Fruit fly (Drosophila melanogaster) whole organism, larva: ENCODE data around the gene Ptp61F.

Source experiments
- noc ChIP-seq: fragments of 200-800 bp; sonication (Bioruptor generic); optimal IDR thresholded peaks from 3 replicates; lab custom pipeline; 2019; ENCODE audit warnings: missing biosample characterization, mild to moderate bottlenecking, missing genetic modification characterization, moderate library complexity

Gene Ptp61F

DNA sequence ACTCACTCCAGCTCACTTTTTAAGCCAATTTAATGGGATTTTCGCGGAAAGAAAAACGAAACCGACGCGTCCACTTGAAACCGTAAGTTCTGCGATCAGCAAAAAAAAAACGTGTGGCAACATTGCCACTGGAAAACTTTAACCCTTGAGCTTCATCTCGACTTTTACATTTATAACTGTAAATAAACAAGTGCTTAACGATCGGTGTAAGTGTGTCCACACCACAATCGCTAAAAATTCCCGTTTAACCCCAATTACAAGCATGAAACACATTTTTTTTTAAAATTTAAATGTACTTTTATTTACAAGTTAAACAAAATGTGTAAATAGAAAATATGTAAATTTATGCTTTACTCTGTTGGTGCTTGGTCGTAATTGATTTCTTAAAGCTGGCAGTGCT lies at the start of gene Ptp61F:
Gene Ptp61F (minus strand): TSS at position 101 of the 400 bp plus-strand sequence.
- no peak for TF ChIP-seq noc (tag; lab: Kevin White, UChicago)

DNA sequence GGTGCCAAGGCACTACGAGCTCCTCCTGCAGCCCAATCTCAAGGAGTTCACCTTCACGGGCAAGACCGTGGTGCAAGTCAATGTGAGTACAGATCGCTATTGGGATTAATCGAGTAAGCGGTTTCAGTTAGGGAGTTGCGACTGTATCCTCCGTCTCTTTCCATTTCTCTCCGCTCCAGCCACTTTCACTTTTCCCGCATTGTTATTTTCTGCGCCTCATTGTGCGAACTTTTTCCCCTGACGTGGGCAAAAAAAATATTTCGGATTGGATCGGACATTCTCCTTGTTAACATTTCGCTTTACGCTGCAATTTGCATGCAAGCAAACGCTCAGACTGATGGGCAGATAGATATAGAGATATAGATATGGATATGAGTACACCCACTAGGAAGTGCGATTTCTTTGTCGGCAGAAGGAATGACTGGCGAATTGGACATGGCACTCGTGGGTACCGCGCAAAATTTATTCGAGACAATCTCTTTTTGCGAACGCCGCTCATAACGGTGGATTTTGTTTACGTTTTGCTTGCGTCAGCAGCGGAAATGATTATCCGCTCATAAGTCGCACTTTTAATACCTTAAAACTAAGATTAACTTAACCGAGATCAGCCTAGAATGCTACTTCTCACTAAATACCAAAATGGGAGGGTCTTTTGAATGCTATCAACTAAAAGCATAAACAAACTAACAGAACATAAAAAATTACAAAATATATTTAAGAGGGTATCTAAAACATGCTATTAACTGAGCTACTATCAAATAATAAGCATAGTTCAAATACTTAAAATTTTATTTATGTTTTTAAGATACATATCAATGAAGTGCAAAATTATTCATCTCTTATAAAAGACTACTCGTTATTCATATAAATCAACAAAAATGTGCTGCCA lies 43.9 kb upstream of the Ptp61F start:
- peak; percentile 72 for TF ChIP-seq noc (tag; lab: Kevin White, UChicago)

DNA sequence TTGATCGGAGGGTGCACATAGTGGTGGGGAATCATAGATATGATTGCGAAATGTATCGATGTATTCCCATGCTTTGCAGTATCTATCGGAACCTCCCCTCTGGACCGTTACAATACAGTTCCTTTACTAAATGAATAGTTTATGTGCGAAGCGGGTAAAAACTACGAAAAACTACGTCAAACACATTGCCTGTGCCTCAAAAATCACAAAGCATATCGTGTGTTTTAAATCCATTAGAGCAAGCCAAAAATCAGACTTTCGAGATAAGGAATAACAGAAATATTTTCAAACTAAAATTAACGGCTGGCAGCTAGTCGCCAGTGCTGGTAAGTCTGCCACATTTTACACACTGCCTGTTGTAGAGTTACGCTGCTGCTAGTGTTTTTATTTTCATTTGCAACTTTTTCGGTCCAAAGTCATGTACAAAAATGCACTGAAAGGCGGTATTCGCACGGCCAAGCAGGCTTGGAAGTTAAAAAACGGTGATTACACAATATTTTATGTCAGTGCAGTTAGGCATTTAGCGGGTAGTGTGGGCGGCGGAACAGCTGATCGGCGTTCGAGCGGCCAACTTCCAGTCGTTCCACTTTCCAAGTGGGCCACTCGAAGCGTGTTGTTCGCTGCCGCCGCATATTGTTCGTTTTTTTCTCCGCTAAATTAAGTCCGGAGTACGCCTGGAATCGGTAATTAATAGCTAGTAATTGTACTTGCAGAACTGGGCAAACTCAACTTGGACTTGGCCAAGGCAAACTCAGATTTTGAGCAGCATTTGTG lies 42.4 kb upstream of the Ptp61F start:
- no peak for TF ChIP-seq noc (tag; lab: Kevin White, UChicago)

DNA sequence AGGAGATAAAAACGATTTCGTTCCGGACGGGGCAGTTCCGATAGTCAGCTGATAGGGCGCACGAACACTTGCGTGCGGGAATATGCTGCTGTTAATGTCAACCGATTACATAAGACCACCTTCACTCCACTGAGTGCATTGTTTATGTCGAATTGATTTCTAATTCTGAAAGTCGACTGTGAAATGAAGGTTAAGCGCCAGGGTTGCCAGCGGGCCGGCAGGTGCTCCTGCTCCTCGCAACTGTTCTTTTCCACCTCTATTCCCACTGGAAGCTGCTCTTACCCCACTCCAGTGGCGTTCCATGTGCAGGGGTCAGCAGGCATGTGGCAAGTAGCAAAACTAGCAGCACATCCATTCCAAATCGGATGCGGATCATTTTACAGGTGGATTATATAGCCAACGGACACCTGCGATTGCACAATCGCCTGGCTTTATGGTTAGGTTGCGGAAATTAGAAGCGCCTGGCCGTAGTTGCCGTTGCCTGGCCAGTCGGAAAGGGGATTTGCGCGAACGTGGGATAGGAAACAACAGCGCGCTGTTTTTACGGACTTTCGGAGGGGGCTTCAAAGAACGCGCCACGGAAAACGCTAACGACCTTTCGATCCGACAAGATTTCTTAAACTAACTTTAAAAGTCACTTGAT lies 41.7 kb upstream of the Ptp61F start, which contains the start of gene cue:
Gene cue (minus strand): TSS at position 641 of the 643 bp plus-strand sequence.
- TF ChIP-seq noc (tag; lab: Kevin White, UChicago): no peak

DNA sequence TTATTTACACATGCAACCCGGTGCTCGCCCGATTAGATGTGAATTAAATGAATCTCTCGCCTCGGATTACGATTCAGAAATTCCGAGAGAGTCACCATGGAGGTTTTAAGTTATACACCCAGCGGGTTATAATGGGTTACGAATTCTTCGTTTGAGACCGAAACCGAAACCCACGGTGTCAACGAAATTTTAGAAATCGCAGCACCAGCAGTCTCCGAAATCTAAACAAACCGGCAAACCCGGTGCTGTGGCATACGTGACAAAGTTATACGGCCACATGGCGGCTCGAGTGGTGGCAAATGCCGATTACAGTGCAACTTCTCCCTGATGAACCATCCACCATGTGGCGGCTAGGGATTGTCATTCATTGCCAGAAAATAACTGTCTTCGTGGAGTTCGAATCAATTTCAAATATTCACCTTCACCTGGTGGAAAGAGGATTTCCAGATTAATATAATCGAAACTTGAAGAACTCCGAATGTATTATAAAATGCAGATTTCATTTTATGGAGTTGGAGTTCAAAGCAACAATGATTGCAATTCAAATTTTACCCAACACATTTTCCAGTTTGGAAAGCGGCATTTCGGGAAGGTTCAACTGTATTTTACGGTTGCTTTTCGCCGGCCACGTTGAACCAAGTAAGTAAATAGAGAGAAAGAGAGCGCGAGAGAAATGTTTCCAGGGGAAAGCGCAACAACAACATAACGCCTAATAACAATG lies 40.9 kb upstream of the Ptp61F start:
- TF ChIP-seq noc (tag; lab: Kevin White, UChicago): peak; percentile 81

DNA sequence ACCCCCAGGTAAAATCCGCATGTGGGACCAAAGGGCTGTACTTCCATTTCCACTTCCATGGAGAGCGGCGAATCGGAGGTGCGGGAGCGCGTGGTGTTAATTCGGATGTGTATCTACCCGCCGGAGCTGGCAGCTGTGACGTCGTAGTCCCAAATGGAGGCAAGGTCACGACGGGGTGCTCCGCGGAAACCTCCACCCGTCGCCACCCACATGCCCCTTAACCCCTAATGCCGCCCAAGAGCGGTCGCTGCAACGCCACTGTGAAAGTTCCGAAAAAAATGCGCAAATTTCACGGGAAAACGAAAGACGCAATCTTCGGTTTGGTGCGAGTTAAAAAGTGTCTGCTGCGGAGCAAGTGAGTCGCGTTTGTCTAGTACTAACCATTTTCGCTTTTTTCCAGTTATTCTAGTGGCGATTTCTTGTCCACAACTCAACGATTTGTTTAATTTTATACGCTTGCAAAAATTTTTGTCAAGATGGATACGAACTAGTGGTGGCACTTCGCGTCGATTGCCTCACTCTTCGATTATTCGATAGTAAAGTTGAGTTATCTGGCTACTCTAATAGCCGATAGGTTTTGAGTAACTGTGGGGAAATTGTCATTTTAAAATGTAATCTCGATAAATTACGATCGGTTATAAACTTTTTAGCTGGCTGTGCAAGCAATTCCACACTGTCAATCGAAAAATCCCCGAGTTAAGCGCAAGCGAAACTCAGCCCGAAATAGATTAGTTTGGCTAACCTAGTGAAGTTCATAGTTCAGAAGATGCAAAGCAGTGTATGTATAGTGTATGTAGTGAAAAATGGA lies 27.2 kb upstream of the Ptp61F start, which contains the start of the genes hfp and Psa:
Gene hfp (minus strand): TSS at position 505 of the 808 bp plus-strand sequence.
Gene Psa (plus strand): TSS at position 758 of the 808 bp plus-strand sequence.
- peak; percentile 6 for TF ChIP-seq noc (tag; lab: Kevin White, UChicago)

DNA sequence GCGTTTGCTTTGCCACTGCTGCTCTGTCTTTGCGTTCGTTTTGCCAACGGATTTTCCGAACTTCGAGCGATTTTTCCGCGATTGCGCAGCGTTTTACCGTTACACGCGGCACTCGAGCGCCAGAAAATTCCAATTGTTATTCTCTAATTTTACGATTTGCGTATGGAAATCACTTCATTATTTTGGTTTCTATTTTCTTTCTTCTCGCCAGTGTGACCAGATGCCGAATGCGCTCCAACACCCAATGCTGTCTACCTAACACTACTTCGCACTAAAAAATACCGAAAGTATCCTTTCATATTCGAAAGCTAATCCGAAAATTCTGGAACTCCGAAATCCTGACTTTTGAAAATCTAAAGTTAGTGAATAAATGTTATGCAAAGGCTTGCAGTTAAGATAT lies 21.4 kb upstream of the Ptp61F start, which contains the start of gene CG12084:
Gene CG12084 (minus strand): TSS at position 236 of the 400 bp plus-strand sequence.
- TF ChIP-seq noc (tag; lab: Kevin White, UChicago): no peak

DNA sequence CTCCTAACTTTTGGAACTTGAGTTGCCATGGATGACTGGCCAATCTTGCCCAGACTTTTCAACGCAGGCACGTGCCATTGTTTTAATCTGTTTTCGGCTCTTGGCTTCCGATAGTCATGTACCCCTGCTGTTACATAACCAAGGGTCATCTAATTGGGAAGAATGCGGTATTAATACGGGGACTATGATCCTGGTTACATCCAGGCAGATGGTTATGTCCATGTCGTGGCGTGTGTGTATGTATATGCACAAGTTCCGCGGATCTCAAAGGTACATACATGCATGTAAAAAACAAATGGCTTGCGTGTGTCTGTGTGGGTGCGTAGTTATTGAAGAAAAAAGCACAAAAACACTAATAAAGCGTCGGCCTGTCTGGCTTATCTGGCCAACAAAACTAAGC lies 20.7 kb upstream of the Ptp61F start:
- TF ChIP-seq noc (tag; lab: Kevin White, UChicago): no peak

DNA sequence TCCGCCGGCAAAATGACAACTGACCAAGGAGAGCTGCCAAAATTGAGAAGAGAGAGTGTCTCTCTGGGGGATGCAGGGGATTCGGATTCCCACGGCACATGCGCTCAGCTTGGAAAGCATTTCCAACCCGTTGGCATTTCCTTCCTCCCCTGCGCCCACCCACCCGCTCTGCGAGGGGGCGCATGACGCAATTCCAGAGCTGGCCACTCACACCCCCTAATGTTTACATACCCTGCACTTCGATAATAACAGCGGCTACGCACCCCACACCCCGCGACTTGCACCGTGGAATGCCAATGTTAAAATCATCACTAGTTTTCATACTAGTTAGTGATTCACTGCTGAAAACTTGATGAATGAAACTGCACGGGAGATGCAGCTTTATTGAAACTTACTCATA lies 14.5 kb upstream of the Ptp61F start, which contains the start of gene stet:
Gene stet (minus strand): TSS at position 25 of the 400 bp plus-strand sequence.
- no peak for TF ChIP-seq noc (tag; lab: Kevin White, UChicago)

DNA sequence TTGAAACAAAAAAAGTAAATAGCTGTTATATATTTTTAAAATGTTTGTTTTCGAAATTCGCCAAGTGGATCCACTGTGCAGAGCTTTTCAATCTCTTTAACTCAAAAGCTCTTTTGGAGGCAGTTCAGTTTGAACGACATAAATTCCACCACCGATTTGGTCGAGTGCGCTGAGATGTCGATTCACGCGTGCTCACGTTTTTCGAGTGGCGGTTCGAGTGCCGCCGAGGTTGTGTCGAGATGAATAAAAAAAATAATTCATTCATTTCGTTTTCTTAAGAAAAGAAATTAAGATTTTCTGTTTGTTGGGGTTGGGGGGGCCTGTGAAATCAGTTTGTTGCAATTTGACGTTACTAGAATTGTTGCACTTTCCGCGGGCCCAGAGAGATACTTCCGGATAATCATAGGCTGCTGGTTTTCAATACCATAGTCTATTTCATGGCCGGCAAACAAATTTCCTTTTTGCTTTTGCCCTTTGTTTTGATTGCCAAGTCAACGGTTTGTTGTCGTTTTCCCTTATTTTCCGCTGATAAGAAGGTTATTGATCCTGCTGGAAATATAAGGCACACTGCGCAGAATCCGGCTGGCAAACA lies 13.6 kb upstream of the Ptp61F start:
- TF ChIP-seq noc (tag; lab: Kevin White, UChicago): no peak

DNA sequence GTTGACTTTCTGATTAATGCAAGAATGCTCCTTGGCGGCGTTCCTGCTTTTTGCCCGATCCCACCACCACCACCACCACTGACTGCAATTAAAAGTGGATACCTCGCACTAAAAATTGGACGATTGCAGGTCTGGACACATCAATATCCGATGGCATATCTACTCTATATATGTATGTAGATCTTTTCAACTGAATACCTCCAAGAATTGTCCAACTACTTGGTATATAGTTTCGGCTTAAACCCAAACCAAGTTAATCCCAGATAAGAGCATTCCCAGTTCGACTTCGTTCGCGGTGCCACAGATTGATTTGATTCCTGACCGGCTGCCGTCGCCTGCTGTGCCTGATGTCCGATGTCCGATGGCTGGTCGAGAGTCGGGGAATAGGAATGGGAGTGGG lies 9.7 kb upstream of the Ptp61F start:
- no peak for TF ChIP-seq noc (tag; lab: Kevin White, UChicago)

DNA sequence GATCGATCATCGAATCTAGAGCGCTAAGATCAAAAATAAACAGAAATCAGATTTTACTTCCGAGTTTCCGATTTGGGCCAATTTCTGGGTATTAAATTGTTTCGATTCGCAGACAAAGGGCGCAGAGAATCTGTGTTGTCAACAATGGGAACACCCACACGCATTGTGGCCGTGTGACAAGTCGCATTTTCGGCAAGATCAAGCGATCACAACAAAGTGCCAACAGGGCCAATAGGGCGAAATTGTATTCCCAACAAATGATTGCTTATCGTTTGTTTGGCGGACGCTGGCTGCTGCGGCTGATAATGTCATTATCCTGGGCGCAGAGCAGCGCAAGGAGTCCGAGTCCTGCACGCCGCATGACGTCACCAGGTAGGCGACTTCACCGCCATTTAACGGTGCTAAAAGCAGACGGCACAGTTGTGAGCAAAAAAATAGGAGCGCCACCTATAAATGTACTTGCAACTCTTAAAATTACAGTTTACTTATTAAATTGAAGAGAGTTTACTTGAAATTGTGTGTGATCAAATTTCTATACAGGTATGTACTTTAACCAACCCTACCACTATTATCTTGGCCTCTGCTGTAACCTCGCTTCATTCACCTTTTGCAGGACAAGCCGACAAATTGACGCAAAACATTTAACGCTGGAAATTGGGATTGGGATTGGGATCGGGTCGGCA lies 4.1 kb upstream of the Ptp61F start:
- TF ChIP-seq noc (tag; lab: Kevin White, UChicago): no peak

DNA sequence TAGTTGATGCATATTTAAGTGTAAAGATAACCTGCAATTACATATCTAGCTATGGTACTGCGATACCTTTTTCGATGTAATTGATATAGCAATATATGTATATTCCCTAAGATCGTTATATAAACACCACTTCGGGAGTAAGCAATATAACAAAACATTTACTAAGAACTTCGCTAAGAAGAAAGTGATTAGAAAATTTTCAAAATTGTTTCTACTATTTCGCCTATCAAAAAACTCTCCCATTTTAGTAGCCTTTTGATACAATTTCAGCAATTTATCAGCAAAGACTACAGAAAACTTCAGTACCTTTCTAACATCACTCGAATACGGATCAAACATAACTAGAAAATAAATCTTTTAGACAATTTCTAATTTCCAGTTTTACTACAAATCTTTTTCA lies 2.3 kb upstream of the Ptp61F start, which contains the start of gene robl62A:
Gene robl62A (plus strand): TSS at position 301 of the 400 bp plus-strand sequence.
- TF ChIP-seq noc (tag; lab: Kevin White, UChicago): no peak
